Worm (Caenorhabditis elegans) whole organism, early embryonic: ENCODE measurements around the gene F59A6.11.

ENCODE experiments used
- hmg-4 ChIP-seq: fragments of 200-800 bp; sonication (Bioruptor generic); optimal IDR thresholded peaks from 2 replicates; lab custom pipeline; 2018; ENCODE audit warnings: mild to moderate bottlenecking, missing genetic modification characterization, missing compliant biosample characterization
- hnd-1 ChIP-seq: sonication (generic microtip); optimal IDR thresholded peaks from 2 replicates; lab custom pipeline; 2016; ENCODE audit warnings: missing genetic modification characterization, missing compliant biosample characterization
- pes-1 ChIP-seq: fragments of 200-800 bp; sonication (Bioruptor generic); IDR thresholded peaks from 2 replicates; pipeline ENCODE4 v1.3.6; 2022; ENCODE audit warnings: missing genetic modification reagents, missing genetic modification characterization, missing compliant biosample characterization
- tbx-11 ChIP-seq: fragments of 200-800 bp; sonication (Bioruptor generic); IDR thresholded peaks from 2 replicates; pipeline ENCODE4 v1.3.6; 2022; ENCODE audit warnings: missing genetic modification characterization, missing compliant biosample characterization

ce11 chrII:5001866-5002265 lies 3.3 kb upstream of the F59A6.11 start:
- TF ChIP-seq tbx-11 (no peak), hmg-4 (no peak), hnd-1 (tag; lab: Kevin White, UChicago) (no peak), pes-1 (GFP tag; lab: Robert Waterston, UW) (no peak)
